Worm (Caenorhabditis elegans): ENCODE results near the gene npp-16.

ce11 chrIII:11915666-11916065 lies at the start of gene npp-16, which contains the start of gene ndab-1:
- no peak for TF ChIP-seq ceh-83 (GFP tag; optimal IDR thresholded peaks at IDR 0.05)
- no peak for TF ChIP-seq cnd-1 (tag; optimal IDR thresholded peaks at IDR 0.05)
- no peak for TF ChIP-seq nhr-28 (tag; optimal IDR thresholded peaks at IDR 0.05)
- TF ChIP-seq unc-39 (tag; optimal IDR thresholded peaks at IDR 0.05): no peak

Measured in whole organism, mixed stage, embryonic.